Fruit fly (Drosophila melanogaster) whole organism, prepupa: ENCODE data around the gene dpr16.
A peak's percentile ranks its signal among the peaks of the same experiment; 100 is the strongest.

Experiments
- CG11902 ChIP-seq: fragments of 200-800 bp; sonication (Bioruptor generic); optimal IDR thresholded peaks from 3 replicates; lab custom pipeline; 2016; ENCODE audit warnings: missing biosample characterization, missing genetic modification characterization
- CG3919 ChIP-seq: fragments of 200-800 bp; sonication (Bioruptor generic); optimal IDR thresholded peaks from 3 replicates; lab custom pipeline; 2016; ENCODE audit warnings: missing biosample characterization, missing genetic modification characterization
- Ets96B ChIP-seq: fragments of 200-800 bp; optimal IDR thresholded peaks from 2 replicates; lab custom pipeline; 2019; ENCODE audit warnings: missing biosample characterization, mild to moderate bottlenecking, missing genetic modification characterization, moderate library complexity
- Hr4 ChIP-seq: fragments of 200-800 bp; sonication (Bioruptor generic); optimal IDR thresholded peaks from 3 replicates; lab custom pipeline; 2016; ENCODE audit warnings: missing biosample characterization, missing genetic modification characterization
- fd85E ChIP-seq: fragments of 200-800 bp; sonication (Bioruptor generic); optimal IDR thresholded peaks from 3 replicates; lab custom pipeline; 2016; ENCODE audit warnings: missing biosample characterization, missing genetic modification characterization

DNA sequence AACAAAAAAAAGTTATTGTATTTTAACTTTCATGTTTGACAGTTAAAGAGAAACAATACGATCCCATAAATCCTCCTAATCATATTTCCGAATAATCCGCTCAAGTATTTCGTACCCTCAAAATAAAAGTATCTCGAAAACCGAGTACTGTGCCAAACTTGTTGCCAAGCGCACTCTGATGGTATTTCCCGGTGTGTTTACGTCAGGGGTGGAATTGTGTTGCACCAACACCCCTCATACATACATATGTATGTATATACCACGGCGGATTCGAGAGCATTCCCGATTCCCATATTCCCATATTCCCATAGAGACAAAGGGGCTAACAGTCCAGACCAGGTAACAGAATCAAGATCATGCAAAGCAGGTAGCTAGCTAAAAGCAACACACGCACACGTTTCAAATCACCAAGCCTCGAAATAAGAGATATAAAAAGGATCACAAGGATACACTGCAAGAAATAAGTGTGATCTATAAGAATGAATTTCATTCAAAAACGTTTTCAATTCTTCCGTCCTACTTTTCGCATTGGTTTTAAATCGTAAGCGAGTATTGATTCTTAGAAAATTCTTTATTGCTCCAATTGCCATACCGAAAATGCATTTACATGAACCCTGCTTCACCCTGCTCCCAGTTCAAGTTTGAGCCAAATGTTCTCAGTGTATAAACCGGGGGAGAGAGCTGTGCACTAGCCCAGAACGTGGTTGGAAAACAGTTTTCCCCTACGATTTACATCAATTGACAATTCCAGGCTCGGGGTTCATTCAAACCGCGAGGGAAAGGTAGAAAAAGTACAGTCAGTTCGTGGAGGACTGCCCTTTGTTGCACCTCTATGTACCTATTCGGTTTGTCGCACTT, 61.4 kb downstream of the dpr16 start:
- TF ChIP-seq CG11902 (GFP tag; lab: Kevin White, UChicago) = no peak
- peak; percentile 10 for TF ChIP-seq Hr4 (GFP tag; lab: Kevin White, UChicago)
- TF ChIP-seq CG3919 (GFP tag; lab: Kevin White, UChicago) = peak; percentile 65
- no peak for TF ChIP-seq fd85E (GFP tag; lab: Kevin White, UChicago)
- TF ChIP-seq Ets96B (tag; lab: Kevin White, UChicago) = peak; percentile 65
